Worm (Caenorhabditis elegans) whole organism, L4/young adult: Measurements from ENCODE around the gene argk-1.

Source experiments
- W03F9.2 ChIP-seq: fragments of 150-350 bp; optimal IDR thresholded peaks from 2 replicates; lab custom pipeline; 2014; ENCODE audit warnings: missing biosample characterization, missing genetic modification characterization
- dao-5 ChIP-seq: sonication (generic microtip); optimal IDR thresholded peaks from 2 replicates; lab custom pipeline; 2016; ENCODE audit warnings: missing genotype, missing genetic modification characterization, moderate library complexity, missing compliant biosample characterization
- him-1 ChIP-seq: sonication (generic microtip); optimal IDR thresholded peaks from 2 replicates; lab custom pipeline; 2016; ENCODE audit warnings: missing genotype, missing genetic modification reagents, missing genetic modification characterization, missing compliant biosample characterization

The argk-1 gene

ce11 chrV:16132215-16132614 lies 28.5 kb downstream of the argk-1 start:
- no peak for TF ChIP-seq him-1
- TF ChIP-seq W03F9.2 (tag; lab: Kevin White, UChicago): no peak

- TF ChIP-seq W03F9.2 (tag; lab: Kevin White, UChicago) (no peak), dao-5 (tag; lab: Kevin White, UChicago) (no peak), him-1 (no peak)
Observed at ce11 chrV:16132705-16133104, 29.0 kb downstream of the argk-1 start, which contains the start of gene fbxa-144. Gene fbxa-144 (minus strand): TSS chrV:16132805.

- TF ChIP-seq W03F9.2 (tag; lab: Kevin White, UChicago): no peak
- TF ChIP-seq dao-5 (tag; lab: Kevin White, UChicago): no peak
- TF ChIP-seq him-1: no peak
Observed at ce11 chrV:16137043-16137442, 33.3 kb downstream of the argk-1 start, which contains the start of gene F44G3.7. Gene F44G3.7 (minus strand): TSS chrV:16137143.

- TF ChIP-seq dao-5 (tag; lab: Kevin White, UChicago) (no peak), W03F9.2 (tag; lab: Kevin White, UChicago) (no peak), him-1 (no peak)
Observed at ce11 chrV:16139529-16139928, 35.8 kb downstream of the argk-1 start, which contains the start of gene clc-11. Gene clc-11 (minus strand): TSS chrV:16139629.

- TF ChIP-seq him-1 (no peak), W03F9.2 (tag; lab: Kevin White, UChicago) (no peak), dao-5 (tag; lab: Kevin White, UChicago) (no peak)
Observed at ce11 chrV:16141071-16141470, 37.4 kb downstream of the argk-1 start, which contains the start of gene clc-32. Gene clc-32 (minus strand): TSS chrV:16141171.

- no peak for TF ChIP-seq him-1
- no peak for TF ChIP-seq W03F9.2 (tag; lab: Kevin White, UChicago)
- TF ChIP-seq dao-5 (tag; lab: Kevin White, UChicago): no peak
Observed at ce11 chrV:16142371-16142770, 38.7 kb downstream of the argk-1 start, which contains the start of gene fbxa-18. Gene fbxa-18 (plus strand): TSS chrV:16142671.

- no peak for TF ChIP-seq W03F9.2 (tag; lab: Kevin White, UChicago)
- TF ChIP-seq him-1: no peak
- TF ChIP-seq dao-5 (tag; lab: Kevin White, UChicago): no peak
Observed at ce11 chrV:16143066-16143581, 39.4 kb downstream of the argk-1 start, which contains the start of gene fbxa-88. Gene fbxa-88 (minus strand): TSS chrV:16143116.

ce11 chrV:16145009-16145408 lies 41.3 kb downstream of the argk-1 start:
- TF ChIP-seq W03F9.2 (tag; lab: Kevin White, UChicago) (no peak), dao-5 (tag; lab: Kevin White, UChicago) (no peak), him-1 (no peak)

ce11 chrV:16148805-16149204 lies 45.1 kb downstream of the argk-1 start, which contains the start of gene F10A3.4:
Gene F10A3.4 (plus strand): TSS chrV:16149105.
- TF ChIP-seq dao-5 (tag; lab: Kevin White, UChicago): no peak
- TF ChIP-seq W03F9.2 (tag; lab: Kevin White, UChicago): no peak
- no peak for TF ChIP-seq him-1

- TF ChIP-seq dao-5 (tag; lab: Kevin White, UChicago): no peak
- TF ChIP-seq W03F9.2 (tag; lab: Kevin White, UChicago): no peak
- TF ChIP-seq him-1: no peak
Observed at ce11 chrV:16153375-16153774, 49.7 kb downstream of the argk-1 start, which contains the start of gene str-254. Gene str-254 (minus strand): TSS chrV:16153475.

ce11 chrV:16155111-16155510 lies 51.4 kb downstream of the argk-1 start, which contains the start of gene str-97:
Gene str-97 (minus strand): TSS chrV:16155211.
- TF ChIP-seq dao-5 (tag; lab: Kevin White, UChicago) (no peak), W03F9.2 (tag; lab: Kevin White, UChicago) (no peak), him-1 (no peak)
